Fruit fly (Drosophila melanogaster): ENCODE results near the gene CG11920.

DNA sequence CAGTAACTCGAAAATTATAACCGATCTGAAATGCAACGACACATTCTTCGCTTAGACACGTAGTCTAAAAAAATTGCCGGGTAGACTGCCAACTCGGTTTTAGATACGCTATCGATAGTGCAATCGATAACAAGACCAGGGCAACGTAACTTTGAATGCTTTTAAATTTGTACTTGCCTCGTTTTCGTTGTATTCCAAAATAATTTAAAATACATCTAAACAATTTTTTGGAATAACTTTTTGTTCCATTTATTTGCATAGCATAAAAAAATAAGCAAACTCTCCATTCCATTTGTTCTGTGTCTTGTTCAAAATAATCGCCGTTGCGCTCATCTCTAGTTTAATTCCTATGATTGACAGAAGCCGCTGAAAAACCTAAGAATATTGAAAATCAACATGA lies 5.1 kb upstream of the CG11920 start, which contains the start of the genes Stt3B and CG11839:
- peak; percentile 32 for TF ChIP-seq CG11902 (GFP tag; optimal IDR thresholded peaks at IDR 0.05)
- TF ChIP-seq CG7368 (GFP tag; optimal IDR thresholded peaks at IDR 0.05) = no peak
- TF ChIP-seq fd59A (GFP tag; optimal IDR thresholded peaks at IDR 0.05) = no peak
- no peak for TF ChIP-seq fd85E (GFP tag; optimal IDR thresholded peaks at IDR 0.05)
- peak; percentile 81 for TF ChIP-seq lz (GFP tag; optimal IDR thresholded peaks at IDR 0.05)

All from whole organism, prepupa.